Fruit fly (Drosophila melanogaster) S2 (cell line): ENCODE results near the gene CG7634.

Experiments used
- CG8478 ChIP-seq: fragments of >200 bp; optimal IDR thresholded peaks from 2 replicates; lab custom pipeline; 2018
- CTCF ChIP-seq, 2 experiments: fragments of >200 bp; optimal IDR thresholded peaks; 2 replicates each; lab custom pipeline; 2018

DNA sequence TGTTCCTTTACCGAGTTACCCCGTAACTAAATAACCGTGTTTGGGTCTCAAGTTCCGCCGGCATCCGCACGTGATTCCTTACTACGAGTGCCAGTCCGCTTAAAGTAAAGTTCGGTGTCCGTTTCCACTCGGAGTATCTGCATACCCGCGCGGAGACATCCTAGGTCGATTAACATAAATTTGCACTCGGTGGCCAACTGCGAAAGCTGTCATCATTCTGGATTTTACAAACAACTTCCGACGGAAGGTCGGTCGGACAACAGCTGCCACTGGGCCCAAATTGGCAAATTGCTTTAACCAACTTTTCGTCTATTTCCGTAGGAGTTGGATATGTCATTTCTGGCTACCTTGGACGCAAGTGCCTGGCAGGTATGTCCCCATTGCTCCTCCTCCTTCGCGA is 21.3 kb downstream of the CG7634 start, which contains the start of gene TfAP-2:
- TF ChIP-seq CTCF (optimal IDR thresholded peaks at IDR 0.05; lab: Kevin White, UChicago) (no peak), CG8478 (lab: Kevin White, UChicago) (no peak)
